Worm (Caenorhabditis elegans): ENCODE results near the gene ric-3.

Gene ric-3

DNA sequence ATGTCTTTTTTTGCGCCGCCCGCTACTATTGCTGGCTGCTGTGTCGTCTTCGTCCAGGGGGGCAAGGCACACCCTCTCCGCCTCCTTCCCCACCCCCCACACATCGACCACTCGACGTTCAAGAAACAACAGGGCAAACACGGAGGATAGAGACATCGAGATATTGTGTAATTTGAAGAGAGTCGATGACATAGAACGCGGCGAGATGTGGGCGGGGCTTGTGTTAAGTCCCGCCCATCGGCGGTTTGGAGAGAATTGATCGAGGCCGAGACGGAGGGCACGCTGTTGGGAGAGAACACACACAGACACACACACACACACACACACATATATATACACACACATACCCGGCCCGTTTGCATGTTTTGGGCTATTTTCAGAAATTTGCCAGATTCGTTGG, 27.5 kb downstream of the ric-3 start (continued):
- TF ChIP-seq unc-39 (tag; optimal IDR thresholded peaks at IDR 0.05) (no peak), lin-38 (GFP tag; IDR thresholded peaks at IDR 0.05) (peak; percentile 49), nhr-48 (tag; optimal IDR thresholded peaks at IDR 0.05) (peak; percentile 52), zfp-3 (GFP tag; conservative IDR thresholded peaks at IDR 0.05) (no peak), dmd-9 (GFP tag; IDR thresholded peaks at IDR 0.05) (no peak), nhr-41 (GFP tag; IDR thresholded peaks at IDR 0.05) (no peak), nhr-11 (tag; optimal IDR thresholded peaks at IDR 0.05) (peak; percentile 62), snpc-1.2 (GFP tag; IDR thresholded peaks at IDR 0.05) (no peak), fkh-10 (GFP tag; optimal IDR thresholded peaks at IDR 0.05) (peak; percentile 59), duxl-1 (tag; optimal IDR thresholded peaks at IDR 0.05; ENCODE audit: poor library complexity) (no peak), lin-1 (GFP tag; IDR thresholded peaks at IDR 0.05) (0 out of 2 replicates have a peak, but pooled peaks have one; percentile 37), zip-11 (GFP tag; IDR thresholded peaks at IDR 0.05) (no peak), tra-1 (GFP tag; IDR thresholded peaks at IDR 0.05) (peak; percentile 44; the same call in 1 of the 2 replicates), D1046.2 (GFP tag; IDR thresholded peaks at IDR 0.05) (0 out of 2 replicates have a peak, but pooled peaks have one; percentile 58), dve-1 (tag; optimal IDR thresholded peaks at IDR 0.05; ENCODE audit: insufficient read depth) (peak; percentile 77), F37D6.2 (tag; optimal IDR thresholded peaks at IDR 0.05) (peak; percentile 51), madf-9 (GFP tag; conservative IDR thresholded peaks at IDR 0.05) (no peak), ceh-32 (tag; optimal IDR thresholded peaks at IDR 0.05; ENCODE audit: poor library complexity) (peak; percentile 39), attf-4 (tag; optimal IDR thresholded peaks at IDR 0.05) (no peak), egl-27 (tag; optimal IDR thresholded peaks at IDR 0.05) (no peak), mes-2 (tag; optimal IDR thresholded peaks at IDR 0.05; ENCODE audit: poor library complexity, severe bottlenecking) (peak; percentile 77), fos-1 (tag; optimal IDR thresholded peaks at IDR 0.05) (no peak), ZK337.2 (GFP tag; IDR thresholded peaks at IDR 0.05) (0 out of 2 replicates have a peak, but pooled peaks have one; percentile 53), daf-19 (GFP tag; conservative IDR thresholded peaks at IDR 0.05) (no peak), hlh-11 (tag; optimal IDR thresholded peaks at IDR 0.05) (peak; percentile 92), ama-1 (optimal IDR thresholded peaks at IDR 0.05) (peak; percentile 24), nhr-6 (tag; optimal IDR thresholded peaks at IDR 0.05) (no peak), hif-1 (tag; optimal IDR thresholded peaks at IDR 0.05) (peak in 1 of 2 experiments; percentile 60), ces-1 (GFP tag; optimal IDR thresholded peaks at IDR 0.05) (no peak), lim-7 (GFP tag; IDR thresholded peaks at IDR 0.05) (no peak), aly-2 (tag; optimal IDR thresholded peaks at IDR 0.05) (no peak), ceh-20 (GFP tag; IDR thresholded peaks at IDR 0.05) (peak; percentile 70; the same call in 1 of the 2 replicates), lin-13 (GFP tag; optimal IDR thresholded peaks at IDR 0.05) (peak; percentile 53), spr-3 (GFP tag; optimal IDR thresholded peaks at IDR 0.05) (no peak), F44E2.7 (GFP tag; IDR thresholded peaks at IDR 0.05) (0 out of 2 replicates have a peak, but pooled peaks have one; percentile 11), egl-43 (GFP tag; IDR thresholded peaks at IDR 0.05) (no peak), cey-2 (tag; optimal IDR thresholded peaks at IDR 0.05; ENCODE audit: borderline replicate concordance, insufficient read depth) (no peak), nhr-28 (tag; optimal IDR thresholded peaks at IDR 0.05) (peak; percentile 58), spr-1 (tag; optimal IDR thresholded peaks at IDR 0.05) (peak; percentile 54), dmd-8 (GFP tag; IDR thresholded peaks at IDR 0.05) (0 out of 2 replicates have a peak, but pooled peaks have one; percentile 55), nhr-76 (tag; optimal IDR thresholded peaks at IDR 0.05) (no peak), daf-12 (tag; optimal IDR thresholded peaks at IDR 0.05) (no peak), sdz-12 (GFP tag; optimal IDR thresholded peaks at IDR 0.05) (no peak), rbr-2 (tag; optimal IDR thresholded peaks at IDR 0.05) (peak; percentile 91), aha-1 (tag) (peak; percentile 99), R02D3.7 (tag; optimal IDR thresholded peaks at IDR 0.05) (no peak), hmg-1.1 (GFP tag; IDR thresholded peaks at IDR 0.05) (peak; percentile 88), nhr-111 (GFP tag; optimal IDR thresholded peaks at IDR 0.05) (peak; percentile 13), nhr-237 (tag; optimal IDR thresholded peaks at IDR 0.05) (no peak), nhr-10 (tag; optimal IDR thresholded peaks at IDR 0.05) (no peak), mdl-1 (tag; optimal IDR thresholded peaks at IDR 0.05) (peak; percentile 56 to 86)
